Worm (Caenorhabditis elegans) whole organism, L2 larva: Measurements from ENCODE around the gene srbc-21.

ENCODE experiments used
- R02D3.7 ChIP-seq: fragments of 150-350 bp; optimal IDR thresholded peaks from 2 replicates; lab custom pipeline; 2014; ENCODE audit warnings: missing biosample characterization, missing genetic modification characterization
- Y55F3AM.14 ChIP-seq: fragments of 200-800 bp; sonication (Bioruptor generic); optimal IDR thresholded peaks from 2 replicates; lab custom pipeline; 2018; ENCODE audit warnings: mild to moderate bottlenecking, missing genetic modification characterization, missing compliant biosample characterization
- ZK546.5 ChIP-seq: sonication (generic microtip); optimal IDR thresholded peaks from 2 replicates; lab custom pipeline; 2017; ENCODE audit warnings: missing biosample characterization, missing genetic modification characterization
- alr-1 ChIP-seq: fragments of 150-350 bp; optimal IDR thresholded peaks from 2 replicates; lab custom pipeline; 2014; ENCODE audit warnings: missing biosample characterization, missing genetic modification characterization
- aly-2 ChIP-seq: fragments of 150-350 bp; optimal IDR thresholded peaks from 2 replicates; lab custom pipeline; 2014; ENCODE audit warnings: missing biosample characterization, missing genetic modification characterization
- ceh-16 ChIP-seq: fragments of 150-350 bp; optimal IDR thresholded peaks from 2 replicates; lab custom pipeline; 2014; ENCODE audit warnings: missing biosample characterization, missing genetic modification characterization
- ceh-82 ChIP-seq: fragments of 150-350 bp; optimal IDR thresholded peaks from 2 replicates; lab custom pipeline; 2014; ENCODE audit warnings: missing biosample characterization, missing genetic modification characterization
- crh-2 ChIP-seq: sonication (generic microtip); optimal IDR thresholded peaks from 2 replicates; lab custom pipeline; 2017; ENCODE audit warnings: missing biosample characterization, missing genetic modification characterization
- dmd-4 ChIP-seq: sonication (generic microtip); optimal IDR thresholded peaks from 2 replicates; lab custom pipeline; 2017; ENCODE audit warnings: missing biosample characterization, missing genetic modification characterization
- egl-27 ChIP-seq: sonication (generic microtip); optimal IDR thresholded peaks from 3 replicates; lab custom pipeline; 2017; ENCODE audit warnings: missing biosample characterization, missing genetic modification reagents, missing genetic modification characterization
- elt-1 ChIP-seq: fragments of 150-350 bp; optimal IDR thresholded peaks from 2 replicates; lab custom pipeline; 2014; ENCODE audit warnings: missing biosample characterization, missing genetic modification characterization
- fos-1 ChIP-seq: fragments of 150-350 bp; optimal IDR thresholded peaks from 2 replicates; lab custom pipeline; 2014; ENCODE audit warnings: missing biosample characterization, missing genetic modification characterization
- gmeb-1 ChIP-seq: fragments of 150-350 bp; optimal IDR thresholded peaks from 2 replicates; lab custom pipeline; 2014; ENCODE audit warnings: missing biosample characterization, missing genetic modification characterization
- lin-11 ChIP-seq: fragments of 150-350 bp; sonication (generic microtip); optimal IDR thresholded peaks from 2 replicates; lab custom pipeline; 2014; ENCODE audit warnings: missing biosample characterization, missing genetic modification characterization, inconsistent platforms, mixed read lengths
- lin-13 ChIP-seq: fragments of 150-350 bp; optimal IDR thresholded peaks from 2 replicates; lab custom pipeline; 2014; ENCODE audit warnings: missing biosample characterization, missing genetic modification reagents, missing genetic modification characterization
- lin-39 ChIP-seq: fragments of 150-350 bp; optimal IDR thresholded peaks from 2 replicates; lab custom pipeline; 2014; ENCODE audit warnings: missing biosample characterization, missing genetic modification reagents, missing genetic modification characterization
- lsy-2 ChIP-seq, 2 experiments: fragments of 150-350 bp in 1 of 2; sonication (generic microtip) in 1 of 2; optimal IDR thresholded peaks; 2 replicates each; lab custom pipeline; 2014 to 2017; ENCODE audit warnings: missing biosample characterization in 2 of 2, missing genetic modification characterization in 2 of 2
- mbf-1 ChIP-seq: sonication (generic microtip); optimal IDR thresholded peaks from 2 replicates; lab custom pipeline; 2017; ENCODE audit warnings: missing biosample characterization, missing genetic modification characterization
- mdl-1 ChIP-seq, 2 experiments: fragments of 150-350 bp in 1 of 2; sonication (generic microtip) in 1 of 2; optimal IDR thresholded peaks; 2 replicates each; lab custom pipeline; 2017; ENCODE audit warnings: missing biosample characterization in 2 of 2, missing genetic modification characterization in 2 of 2
- nhr-10 ChIP-seq: sonication (generic microtip); optimal IDR thresholded peaks from 2 replicates; lab custom pipeline; 2017; ENCODE audit warnings: missing biosample characterization, missing genetic modification characterization
- nhr-11 ChIP-seq: fragments of 150-350 bp; optimal IDR thresholded peaks from 2 replicates; lab custom pipeline; 2014; ENCODE audit warnings: missing biosample characterization, missing genetic modification characterization
- nhr-12 ChIP-seq: fragments of 150-350 bp; optimal IDR thresholded peaks from 2 replicates; lab custom pipeline; 2014; ENCODE audit warnings: missing biosample characterization, missing genetic modification characterization
- nhr-129 ChIP-seq: fragments of 150-350 bp; optimal IDR thresholded peaks from 2 replicates; lab custom pipeline; 2014; ENCODE audit warnings: missing biosample characterization, missing genetic modification characterization
- nhr-21 ChIP-seq: fragments of 150-350 bp; optimal IDR thresholded peaks from 2 replicates; lab custom pipeline; 2014; ENCODE audit warnings: missing biosample characterization, missing genetic modification characterization
- nhr-23 ChIP-seq: fragments of 150-350 bp; optimal IDR thresholded peaks from 2 replicates; lab custom pipeline; 2014; ENCODE audit warnings: missing biosample characterization, missing genetic modification reagents, missing genetic modification characterization
- nhr-6 ChIP-seq: fragments of 150-350 bp; optimal IDR thresholded peaks from 2 replicates; lab custom pipeline; 2014; ENCODE audit warnings: missing biosample characterization, missing genetic modification characterization
- nhr-77 ChIP-seq: fragments of 150-350 bp; optimal IDR thresholded peaks from 2 replicates; lab custom pipeline; 2014; ENCODE audit warnings: missing biosample characterization, missing genetic modification characterization
- sem-4 ChIP-seq: fragments of 150-350 bp; optimal IDR thresholded peaks from 2 replicates; lab custom pipeline; 2014; ENCODE audit warnings: missing biosample characterization, missing genetic modification reagents, missing genetic modification characterization
- sma-9 ChIP-seq, 2 experiments: fragments of 150-350 bp in 1 of 2; sonication (generic microtip) in 1 of 2; optimal IDR thresholded peaks; 2 replicates each; lab custom pipeline; 2014 to 2016; ENCODE audit warnings: missing genetic modification characterization in 2 of 2, mild to moderate bottlenecking in 1 of 2, missing biosample characterization in 1 of 2, missing compliant biosample characterization in 1 of 2, missing genetic modification reagents in 1 of 2, moderate library complexity in 1 of 2
- snpc-4 ChIP-seq: fragments of 150-350 bp; optimal IDR thresholded peaks from 2 replicates; lab custom pipeline; 2014; ENCODE audit warnings: missing biosample characterization, missing genetic modification characterization
- unc-39 ChIP-seq: fragments of 150-350 bp; optimal IDR thresholded peaks from 2 replicates; lab custom pipeline; 2014; ENCODE audit warnings: missing biosample characterization, missing genetic modification characterization
- unc-62 ChIP-seq: fragments of 150-350 bp; optimal IDR thresholded peaks from 2 replicates; lab custom pipeline; 2014; ENCODE audit warnings: missing biosample characterization, missing genetic modification reagents, missing genetic modification characterization
- ztf-1 ChIP-seq: fragments of 200-800 bp; sonication (Bioruptor generic); conservative IDR thresholded peaks from 2 replicates; pipeline ENCODE4 v1.3.6; 2022; ENCODE audit warnings: missing genetic modification characterization, missing compliant biosample characterization
- ztf-4 ChIP-seq: fragments of 150-350 bp; optimal IDR thresholded peaks from 2 replicates; lab custom pipeline; 2014; ENCODE audit warnings: missing biosample characterization, missing genetic modification characterization

The srbc-21 gene

ce11 chrV:2190383-2190782 lies 35.1 kb downstream of the srbc-21 start:
- TF ChIP-seq ztf-4, result no peak
- no peak for TF ChIP-seq aly-2
- TF ChIP-seq nhr-129, result no peak
- no peak for TF ChIP-seq nhr-6 (tag; lab: Kevin White, UChicago)

- TF ChIP-seq egl-27 (tag; lab: Kevin White, UChicago), result no peak
- no peak for TF ChIP-seq aly-2
- no peak for TF ChIP-seq ZK546.5
- TF ChIP-seq Y55F3AM.14, result no peak
- TF ChIP-seq ceh-82 (tag; lab: Kevin White, UChicago), result no peak
- TF ChIP-seq ztf-4, result no peak
- TF ChIP-seq R02D3.7 (tag; lab: Kevin White, UChicago), result no peak
- no peak for TF ChIP-seq lin-39 (tag; lab: Kevin White, UChicago)
- no peak for TF ChIP-seq nhr-129
- TF ChIP-seq lsy-2 (tag; optimal IDR thresholded peaks at IDR 0.05; lab: Kevin White, UChicago), result no peak
- no peak for TF ChIP-seq nhr-6 (tag; lab: Kevin White, UChicago)
- TF ChIP-seq mdl-1 (tag; optimal IDR thresholded peaks at IDR 0.05; lab: Kevin White, UChicago), result no peak
- no peak for TF ChIP-seq mbf-1 (tag; lab: Kevin White, UChicago)
- no peak for TF ChIP-seq alr-1
- no peak for TF ChIP-seq fos-1
- no peak for TF ChIP-seq nhr-21 (tag; lab: Kevin White, UChicago)
Measured at ce11 chrV:2191122-2191521, 35.8 kb downstream of the srbc-21 start, which contains the start of gene srbc-42. Gene srbc-42, minus strand, starts transcription at chrV:2191222.

- TF ChIP-seq ztf-1 (GFP tag; lab: Robert Waterston, UW), result no peak
- TF ChIP-seq nhr-23, result no peak
- TF ChIP-seq crh-2, result peak; percentile 13
- peak; percentile 43 for TF ChIP-seq gmeb-1 (tag; lab: Kevin White, UChicago)
- TF ChIP-seq fos-1, result peak; percentile 15
- no peak for TF ChIP-seq lin-13 (GFP tag; lab: Kevin White, UChicago)
- TF ChIP-seq sma-9 (GFP tag; optimal IDR thresholded peaks at IDR 0.05; lab: Kevin White, UChicago), result peak; percentile 32
- no peak for TF ChIP-seq sma-9 (tag; optimal IDR thresholded peaks at IDR 0.05; lab: Kevin White, UChicago)
- TF ChIP-seq, all 48 proteins: peak for 4
Measured at ce11 chrV:2192117-2192516, 36.8 kb downstream of the srbc-21 start, which contains the start of gene nhr-13. Gene nhr-13, plus strand, starts transcription at chrV:2192485.

ce11 chrV:2199594-2199993 lies 44.3 kb downstream of the srbc-21 start:
- no peak for TF ChIP-seq lin-11 (tag; lab: Kevin White, UChicago)
- TF ChIP-seq nhr-10 (tag; lab: Kevin White, UChicago), result no peak
- TF ChIP-seq mdl-1 (tag; optimal IDR thresholded peaks at IDR 0.05; lab: Kevin White, UChicago), result no peak
- no peak for TF ChIP-seq ZK546.5
- no peak for TF ChIP-seq elt-1 (tag; lab: Kevin White, UChicago)
- TF ChIP-seq gmeb-1 (tag; lab: Kevin White, UChicago), result no peak
- no peak for TF ChIP-seq unc-62 (GFP tag; lab: Kevin White, UChicago)
- TF ChIP-seq mbf-1 (tag; lab: Kevin White, UChicago), result no peak
- no peak for TF ChIP-seq nhr-21 (tag; lab: Kevin White, UChicago)
- TF ChIP-seq ceh-16 (tag; lab: Kevin White, UChicago), result no peak
- no peak for TF ChIP-seq sem-4 (tag; lab: Kevin White, UChicago)
- TF ChIP-seq dmd-4 (tag; lab: Kevin White, UChicago), result no peak
- TF ChIP-seq nhr-11, result no peak
- TF ChIP-seq snpc-4 (tag; lab: Kevin White, UChicago), result no peak
- TF ChIP-seq nhr-77 (tag; lab: Kevin White, UChicago), result no peak
- no peak for TF ChIP-seq unc-39 (tag; lab: Kevin White, UChicago)

- TF ChIP-seq nhr-12 (tag; lab: Kevin White, UChicago) (no peak), sma-9 (GFP tag; optimal IDR thresholded peaks at IDR 0.05; lab: Kevin White, UChicago) (no peak), sma-9 (tag; optimal IDR thresholded peaks at IDR 0.05; lab: Kevin White, UChicago) (no peak), ceh-82 (tag; lab: Kevin White, UChicago) (no peak), egl-27 (tag; lab: Kevin White, UChicago) (no peak), snpc-4 (tag; lab: Kevin White, UChicago) (no peak), nhr-10 (tag; lab: Kevin White, UChicago) (no peak)
Measured at ce11 chrV:2200402-2200801, 45.1 kb downstream of the srbc-21 start.
